Fruit fly (Drosophila melanogaster) whole organism, embryonic: ENCODE results near the gene Actn.

Source experiments
- Asciz ChIP-seq: fragments of 200-800 bp; sonication (Bioruptor generic); optimal IDR thresholded peaks from 2 replicates; lab custom pipeline; 2017; ENCODE audit warnings: missing biosample characterization, mild to moderate bottlenecking, missing genetic modification characterization, missing genetic modification reagents
- CG13123 ChIP-seq: fragments of 200-800 bp; sonication (Bioruptor generic); optimal IDR thresholded peaks from 2 replicates; lab custom pipeline; 2016; ENCODE audit warnings: missing biosample characterization, missing genetic modification characterization
- CG13624 ChIP-seq: fragments of 200-800 bp; sonication (Bioruptor generic); optimal IDR thresholded peaks from 2 replicates; lab custom pipeline; 2016; ENCODE audit warnings: missing biosample characterization, missing genetic modification characterization
- CG15269 ChIP-seq: fragments of 200-800 bp; sonication (Bioruptor generic); optimal IDR thresholded peaks from 2 replicates; lab custom pipeline; 2018; ENCODE audit warnings: missing biosample characterization, mild to moderate bottlenecking, missing genetic modification characterization, moderate library complexity
- CG16863 ChIP-seq: fragments of 200-800 bp; sonication (Bioruptor generic); optimal IDR thresholded peaks from 3 replicates; lab custom pipeline; 2016; ENCODE audit warnings: missing biosample characterization, missing genetic modification characterization
- CG17359 ChIP-seq: fragments of 200-800 bp; sonication (Bioruptor generic); optimal IDR thresholded peaks from 3 replicates; lab custom pipeline; 2018; ENCODE audit warnings: missing biosample characterization, mild to moderate bottlenecking, missing genetic modification characterization, moderate library complexity
- CG17612 ChIP-seq: fragments of 200-800 bp; sonication (Bioruptor generic); IDR thresholded peaks from 2 replicates; pipeline ENCODE4 v1.3.6; 2022; ENCODE audit warnings: missing biosample characterization, missing genetic modification characterization
- CG18619 ChIP-seq: fragments of 200-800 bp; sonication (Bioruptor generic); optimal IDR thresholded peaks from 3 replicates; lab custom pipeline; 2017; ENCODE audit warnings: missing biosample characterization, mild to moderate bottlenecking, missing genetic modification characterization
- CG2889 ChIP-seq: fragments of 200-800 bp; sonication (Bioruptor generic); IDR thresholded peaks from 3 replicates; pipeline ENCODE4 v1.3.6; 2022; ENCODE audit warnings: missing biosample characterization, missing genetic modification characterization
- CG30431 ChIP-seq: fragments of 200-800 bp; sonication (Bioruptor generic); optimal IDR thresholded peaks from 2 replicates; lab custom pipeline; 2017; ENCODE audit warnings: missing biosample characterization, missing genetic modification characterization
- CG3163 ChIP-seq: fragments of 200-800 bp; sonication (Bioruptor generic); optimal IDR thresholded peaks from 3 replicates; lab custom pipeline; 2016; ENCODE audit warnings: missing biosample characterization, missing genetic modification characterization
- CG3281 ChIP-seq: fragments of 200-800 bp; sonication (Bioruptor generic); optimal IDR thresholded peaks from 3 replicates; lab custom pipeline; 2017; ENCODE audit warnings: missing biosample characterization, mild to moderate bottlenecking, missing genetic modification characterization
- CG3847 ChIP-seq: fragments of 200-800 bp; sonication (Bioruptor generic); IDR thresholded peaks from 2 replicates; pipeline ENCODE4 v1.3.6; 2022; ENCODE audit warnings: missing biosample characterization, missing genetic modification characterization
- CG5245 ChIP-seq: fragments of 200-800 bp; sonication (Bioruptor generic); optimal IDR thresholded peaks from 3 replicates; lab custom pipeline; 2016; ENCODE audit warnings: missing biosample characterization, missing genetic modification characterization
- CG6765 ChIP-seq: fragments of 200-800 bp; sonication (Bioruptor generic); optimal IDR thresholded peaks from 3 replicates; lab custom pipeline; 2017; ENCODE audit warnings: missing biosample characterization, mild to moderate bottlenecking, missing genetic modification characterization
- CG7556 ChIP-seq: fragments of 200-800 bp; sonication (Bioruptor generic); optimal IDR thresholded peaks from 2 replicates; lab custom pipeline; 2017; ENCODE audit warnings: missing biosample characterization, mild to moderate bottlenecking, missing genetic modification characterization
- CG8290 ChIP-seq, 3 experiments: fragments of 200-800 bp; sonication (Bioruptor generic); optimal IDR thresholded peaks; 2 replicates each; lab custom pipeline; 2016 to 2019; ENCODE audit warnings: missing biosample characterization in 3 of 3, missing genetic modification characterization in 3 of 3, mild to moderate bottlenecking in 2 of 3, moderate library complexity in 1 of 3
- CG8478 ChIP-seq: fragments of >200 bp; optimal IDR thresholded peaks from 2 replicates; lab custom pipeline; 2018
- Chrac-16 ChIP-seq: fragments of 200-800 bp; sonication (Bioruptor generic); optimal IDR thresholded peaks from 3 replicates; lab custom pipeline; 2016; ENCODE audit warnings: missing biosample characterization, missing genetic modification characterization
- Dbx ChIP-seq: fragments of 200-800 bp; sonication (Bioruptor generic); IDR thresholded peaks from 3 replicates; pipeline ENCODE4 v1.3.6; 2022; ENCODE audit warnings: missing biosample characterization, missing genetic modification characterization
- Dip3 ChIP-seq: fragments of 200-800 bp; sonication (Bioruptor generic); optimal IDR thresholded peaks from 3 replicates; lab custom pipeline; 2016; ENCODE audit warnings: missing biosample characterization, missing genetic modification characterization
- Dp ChIP-seq: fragments of 200-800 bp; sonication (Bioruptor generic); optimal IDR thresholded peaks from 2 replicates; lab custom pipeline; 2018; ENCODE audit warnings: missing biosample characterization, mild to moderate bottlenecking, missing genetic modification characterization, moderate library complexity
- Hr78 ChIP-seq, 2 experiments: fragments of 200-800 bp in 1 of 2; fragments of >200 bp in 1 of 2; sonication (Bioruptor generic) in 1 of 2; optimal IDR thresholded peaks; 2 replicates each; lab custom pipeline; 2017 to 2019; ENCODE audit warnings: missing biosample characterization in 2 of 2, missing genetic modification characterization in 2 of 2, mild to moderate bottlenecking in 1 of 2, moderate library complexity in 1 of 2
- Kr ChIP-seq: fragments of 200-800 bp; sonication (Bioruptor generic); optimal IDR thresholded peaks from 2 replicates; lab custom pipeline; 2017; ENCODE audit warnings: missing biosample characterization, mild to moderate bottlenecking, missing genetic modification characterization
- Side ChIP-seq: fragments of 200-800 bp; sonication (Bioruptor generic); optimal IDR thresholded peaks from 2 replicates; lab custom pipeline; 2016; ENCODE audit warnings: missing biosample characterization, missing genetic modification characterization
- Stat92E ChIP-seq, 3 experiments: fragments of >200 bp in 2 of 3; fragments of 200-800 bp in 1 of 3; sonication (Bioruptor generic) in 1 of 3; optimal IDR thresholded peaks; 2 replicates each; lab custom pipeline; 2017 to 2019; ENCODE audit warnings: missing biosample characterization in 3 of 3, missing genetic modification characterization in 3 of 3, mild to moderate bottlenecking in 1 of 3, moderate library complexity in 1 of 3
- Taf1 ChIP-seq: fragments of 200-800 bp; sonication (Bioruptor generic); IDR thresholded peaks from 2 replicates; pipeline ENCODE4 v1.3.6; 2022; ENCODE audit warnings: missing biosample characterization, missing genetic modification characterization
- Tbp ChIP-seq: fragments of >200 bp; optimal IDR thresholded peaks from 2 replicates; lab custom pipeline; 2018; ENCODE audit warnings: missing biosample characterization, missing genetic modification characterization
- ap ChIP-seq: fragments of 200-800 bp; sonication (Bioruptor generic); IDR thresholded peaks from 2 replicates; pipeline ENCODE4 v1.3.6; 2022; ENCODE audit warnings: missing biosample characterization, missing genetic modification characterization
- ash1 ChIP-seq: fragments of 200-800 bp; sonication (Bioruptor generic); optimal IDR thresholded peaks from 2 replicates; lab custom pipeline; 2018; ENCODE audit warnings: missing biosample characterization, mild to moderate bottlenecking, missing genetic modification characterization
- bab2 ChIP-seq: fragments of 200-800 bp; sonication (Bioruptor generic); optimal IDR thresholded peaks from 2 replicates; lab custom pipeline; 2016; ENCODE audit warnings: missing biosample characterization, missing genetic modification characterization
- btn ChIP-seq: fragments of 200-800 bp; sonication (Bioruptor generic); optimal IDR thresholded peaks from 2 replicates; lab custom pipeline; 2016; ENCODE audit warnings: missing biosample characterization, missing genetic modification characterization
- cato ChIP-seq: fragments of 200-800 bp; sonication (Bioruptor generic); optimal IDR thresholded peaks from 2 replicates; lab custom pipeline; 2016; ENCODE audit warnings: missing biosample characterization, missing genetic modification characterization, borderline replicate concordance
- emc ChIP-seq: fragments of 200-800 bp; sonication (Bioruptor generic); optimal IDR thresholded peaks from 2 replicates; lab custom pipeline; 2016; ENCODE audit warnings: missing biosample characterization, missing genetic modification characterization
- fd64A ChIP-seq: fragments of 200-800 bp; sonication (Bioruptor generic); optimal IDR thresholded peaks from 3 replicates; lab custom pipeline; 2018; ENCODE audit warnings: missing biosample characterization, mild to moderate bottlenecking, missing genetic modification characterization
- gro ChIP-seq: fragments of 200-800 bp; sonication (Bioruptor generic); optimal IDR thresholded peaks from 2 replicates; lab custom pipeline; 2016; ENCODE audit warnings: missing biosample characterization, missing genetic modification characterization
- gsb-n ChIP-seq: fragments of 200-800 bp; sonication (Bioruptor generic); optimal IDR thresholded peaks from 3 replicates; lab custom pipeline; 2018; ENCODE audit warnings: missing biosample characterization, mild to moderate bottlenecking, missing genetic modification characterization
- hb ChIP-seq: fragments of 200-800 bp; sonication (Bioruptor generic); IDR thresholded peaks from 3 replicates; pipeline ENCODE4 v1.3.6; 2022; ENCODE audit warnings: missing biosample characterization, missing genetic modification characterization; ENCODE audit not compliant: partially characterized antibody
- ind ChIP-seq: fragments of 200-800 bp; sonication (Bioruptor generic); optimal IDR thresholded peaks from 3 replicates; lab custom pipeline; 2016; ENCODE audit warnings: missing biosample characterization, missing genetic modification characterization
- jing ChIP-seq: fragments of 200-800 bp; sonication (Bioruptor generic); optimal IDR thresholded peaks from 2 replicates; lab custom pipeline; 2018; ENCODE audit warnings: missing biosample characterization, mild to moderate bottlenecking, missing genetic modification characterization
- lmd ChIP-seq: fragments of 200-800 bp; sonication (Bioruptor generic); IDR thresholded peaks from 2 replicates; pipeline ENCODE4 v1.3.6; 2022; ENCODE audit warnings: missing biosample characterization, missing genetic modification characterization
- odd ChIP-seq: fragments of 200-800 bp; sonication (Bioruptor generic); optimal IDR thresholded peaks from 2 replicates; lab custom pipeline; 2017; ENCODE audit warnings: missing biosample characterization, mild to moderate bottlenecking, missing genetic modification characterization
- pros ChIP-seq: fragments of 200-800 bp; sonication (Bioruptor generic); optimal IDR thresholded peaks from 3 replicates; lab custom pipeline; 2019; ENCODE audit warnings: missing biosample characterization, mild to moderate bottlenecking, missing genetic modification characterization, moderate library complexity
- pum ChIP-seq: fragments of 200-800 bp; sonication (Bioruptor generic); optimal IDR thresholded peaks from 2 replicates; lab custom pipeline; 2016; ENCODE audit warnings: missing biosample characterization, missing genetic modification characterization
- row ChIP-seq: fragments of 200-800 bp; sonication (Bioruptor generic); IDR thresholded peaks from 3 replicates; pipeline ENCODE4 v1.3.6; 2022; ENCODE audit warnings: missing biosample characterization, missing genetic modification characterization
- schlank ChIP-seq: fragments of 200-800 bp; sonication (Bioruptor generic); optimal IDR thresholded peaks from 2 replicates; lab custom pipeline; 2018; ENCODE audit warnings: missing biosample characterization, mild to moderate bottlenecking, missing genetic modification characterization
- sim ChIP-seq: fragments of 200-800 bp; sonication (Bioruptor generic); IDR thresholded peaks from 2 replicates; pipeline ENCODE4 v1.3.6; 2022; ENCODE audit warnings: missing biosample characterization, missing genetic modification characterization
- slp2 ChIP-seq: fragments of 200-800 bp; sonication (Bioruptor generic); optimal IDR thresholded peaks from 2 replicates; lab custom pipeline; 2016; ENCODE audit warnings: missing biosample characterization, missing genetic modification characterization
- sqz ChIP-seq: fragments of 200-800 bp; sonication (Bioruptor generic); optimal IDR thresholded peaks from 3 replicates; lab custom pipeline; 2018; ENCODE audit warnings: missing biosample characterization, mild to moderate bottlenecking, missing genetic modification characterization
- sr ChIP-seq: fragments of 200-800 bp; sonication (Bioruptor generic); IDR thresholded peaks from 3 replicates; pipeline ENCODE4 v1.3.6; 2022; ENCODE audit warnings: missing biosample characterization, missing genetic modification characterization
- zf30C ChIP-seq: fragments of 200-800 bp; sonication (Bioruptor generic); optimal IDR thresholded peaks from 3 replicates; lab custom pipeline; 2018; ENCODE audit warnings: missing biosample characterization, mild to moderate bottlenecking, missing genetic modification characterization

The Actn gene

DNA sequence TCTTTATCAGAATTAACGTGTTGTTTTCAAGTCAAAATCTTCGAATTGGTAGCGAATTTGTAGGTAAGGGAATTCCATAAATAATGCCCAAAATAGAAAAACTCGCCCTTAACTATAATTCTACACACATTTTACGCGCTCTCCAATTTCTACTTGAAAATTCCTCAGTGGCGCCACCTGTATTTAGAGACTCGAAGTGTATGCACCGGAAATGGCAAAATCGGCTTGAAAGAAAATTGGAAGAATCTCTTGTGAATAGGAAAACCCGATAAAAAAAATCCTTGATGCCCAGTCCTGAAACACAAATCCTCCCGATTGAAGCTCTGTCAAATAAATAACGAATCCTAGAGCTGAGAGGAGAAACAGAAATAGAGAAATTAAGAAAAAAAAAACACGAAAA is 36.3 kb downstream of the Actn start (continued):
- peak; percentile 63 for TF ChIP-seq btn (GFP tag; lab: Kevin White, UChicago)
- no peak for TF ChIP-seq Kr
- TF ChIP-seq CG2889 (GFP tag; lab: Robert Waterston, UW): no peak
- no peak for TF ChIP-seq emc (GFP tag; lab: Kevin White, UChicago)
- TF ChIP-seq lmd (GFP tag; lab: Robert Waterston, UW): peak; percentile 40; the same call in 1 of the 2 replicates
- TF ChIP-seq Dp: peak; percentile 16
- peak; percentile 77 for TF ChIP-seq CG17359 (tag; lab: Kevin White, UChicago)
- no peak for TF ChIP-seq CG7556
- TF ChIP-seq Dip3 (GFP tag; lab: Kevin White, UChicago): peak; percentile 33
- TF ChIP-seq gro (GFP tag; lab: Kevin White, UChicago): peak; percentile 36
- TF ChIP-seq schlank: peak; percentile 61
- no peak for TF ChIP-seq Dbx
- peak; percentile 79 for TF ChIP-seq Asciz (GFP tag; lab: Kevin White, UChicago)
- TF ChIP-seq zf30C (GFP tag; lab: Kevin White, UChicago): peak; percentile 38
- TF ChIP-seq fd64A (GFP tag; lab: Kevin White, UChicago): peak; percentile 68
- TF ChIP-seq ap: peak; percentile 41; the same call in 1 of the 2 replicates
- TF ChIP-seq Chrac-16 (GFP tag; lab: Kevin White, UChicago): peak; percentile 35
- no peak for TF ChIP-seq Tbp (GFP tag; lab: Kevin White, UChicago)
- peak; percentile 66 for TF ChIP-seq CG18619
- no peak for TF ChIP-seq CG16863 (GFP tag; lab: Kevin White, UChicago)
- TF ChIP-seq ind (GFP tag; lab: Kevin White, UChicago): peak; percentile 28
- peak; percentile 74 for TF ChIP-seq sr (GFP tag; lab: Robert Waterston, UW)
- no peak for TF ChIP-seq Hr78 (GFP tag; optimal IDR thresholded peaks at IDR 0.05; lab: Kevin White, UChicago)
- peak; percentile 62 for TF ChIP-seq CG3281 (GFP tag; lab: Kevin White, UChicago)
- 0 out of 2 replicates have a peak, but pooled peaks have one; percentile 19 for TF ChIP-seq sim (GFP tag; lab: Robert Waterston, UW)
- peak; percentile 56 for TF ChIP-seq CG13624 (GFP tag; lab: Kevin White, UChicago)
- peak; percentile 14 for TF ChIP-seq pros (GFP tag; lab: Kevin White, UChicago)
- TF ChIP-seq gsb-n (tag; lab: Kevin White, UChicago): peak; percentile 57
- no peak for TF ChIP-seq row (GFP tag; lab: Robert Waterston, UW)
- peak; percentile 58 for TF ChIP-seq CG3163 (GFP tag; lab: Kevin White, UChicago)
- peak; percentile 4 for TF ChIP-seq CG30431 (GFP tag; lab: Kevin White, UChicago)
- peak; percentile 68 for TF ChIP-seq CG15269 (tag; lab: Kevin White, UChicago)
- no peak for TF ChIP-seq CG3847
- TF ChIP-seq CG5245 (GFP tag; lab: Kevin White, UChicago): peak; percentile 37
- TF ChIP-seq Side: peak; percentile 72
- TF ChIP-seq Taf1 (GFP tag; lab: Robert Waterston, UW): no peak
- peak; percentile 83 for TF ChIP-seq CG8290 (GFP tag; optimal IDR thresholded peaks at IDR 0.05; lab: Kevin White, UChicago)
- TF ChIP-seq CG8290 (tag; optimal IDR thresholded peaks at IDR 0.05; lab: Kevin White, UChicago): peak in 1 of 2 experiments; percentile 72
- TF ChIP-seq CG17612 (GFP tag; lab: Robert Waterston, UW): no peak
- TF ChIP-seq CG6765 (GFP tag; lab: Kevin White, UChicago): peak; percentile 81
- TF ChIP-seq bab2 (GFP tag; lab: Kevin White, UChicago): peak; percentile 30
- peak; percentile 33 for TF ChIP-seq cato (GFP tag; lab: Kevin White, UChicago)
- no peak for TF ChIP-seq ash1 (GFP tag; lab: Kevin White, UChicago)
- TF ChIP-seq slp2 (GFP tag; lab: Kevin White, UChicago): peak; percentile 64
- no peak for TF ChIP-seq Stat92E (GFP tag; optimal IDR thresholded peaks at IDR 0.05; lab: Kevin White, UChicago)
- peak; percentile 46 for TF ChIP-seq pum (GFP tag; lab: Kevin White, UChicago)
- peak; percentile 18 for TF ChIP-seq jing
- no peak for TF ChIP-seq hb (GFP tag; lab: Robert Waterston, UW)
- no peak for TF ChIP-seq CG8478 (lab: Kevin White, UChicago)
- peak; percentile 8 for TF ChIP-seq CG13123 (GFP tag; lab: Kevin White, UChicago)
- peak; percentile 74 for TF ChIP-seq sqz
- peak; percentile 77 for TF ChIP-seq odd (GFP tag; lab: Kevin White, UChicago)
